Worm (Caenorhabditis elegans): Measurements from ENCODE around the gene nhr-159.

DNA sequence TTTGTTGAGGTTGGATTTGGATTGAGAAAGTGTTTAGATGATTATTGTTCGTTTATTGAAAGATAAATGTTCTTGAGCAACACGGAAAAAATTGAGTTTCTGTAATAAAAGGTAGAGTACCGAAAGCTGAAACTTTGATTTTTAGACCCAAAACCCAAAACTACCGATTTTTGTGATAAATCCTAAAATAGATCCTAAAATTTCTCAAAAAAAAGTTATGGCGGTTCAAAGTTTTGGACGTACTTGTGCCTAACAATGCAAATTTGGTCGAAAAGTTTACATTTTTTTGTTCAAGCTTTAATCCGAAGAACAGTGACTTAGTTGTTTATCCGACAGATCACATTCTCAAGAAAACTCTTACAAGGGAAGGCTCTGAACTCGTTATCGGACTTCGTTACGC, 30.9 kb downstream of the nhr-159 start, which contains the start of gene nhr-185:
- no peak for TF ChIP-seq pqm-1 (tag; optimal IDR thresholded peaks at IDR 0.05)
- TF ChIP-seq hlh-8 (tag; optimal IDR thresholded peaks at IDR 0.05), result no peak
- no peak for TF ChIP-seq ceh-31 (tag; optimal IDR thresholded peaks at IDR 0.05)
- TF ChIP-seq unc-55 (GFP tag; optimal IDR thresholded peaks at IDR 0.05), result no peak

Measured in whole organism, late embryonic.